Fruit fly (Drosophila melanogaster) whole organism, embryonic: ENCODE results near the gene CG5986.

ENCODE experiments used
- ATbp ChIP-seq: fragments of 200-800 bp; sonication (Bioruptor generic); optimal IDR thresholded peaks from 2 replicates; lab custom pipeline; 2017; ENCODE audit warnings: missing biosample characterization, mild to moderate bottlenecking, missing genetic modification characterization, missing genetic modification reagents
- CG10321 ChIP-seq: fragments of 200-800 bp; sonication (Bioruptor generic); IDR thresholded peaks from 2 replicates; pipeline ENCODE4 v1.3.6; 2022; ENCODE audit warnings: missing biosample characterization, missing genetic modification characterization
- CG10431 ChIP-seq: fragments of 200-800 bp; sonication (Bioruptor generic); optimal IDR thresholded peaks from 3 replicates; lab custom pipeline; 2018; ENCODE audit warnings: missing biosample characterization, mild to moderate bottlenecking, missing genetic modification characterization
- CG10979 ChIP-seq: fragments of 200-800 bp; sonication (Bioruptor generic); optimal IDR thresholded peaks from 2 replicates; lab custom pipeline; 2018; ENCODE audit warnings: missing biosample characterization, mild to moderate bottlenecking, missing genetic modification characterization, moderate library complexity
- CG11723 ChIP-seq: fragments of 200-800 bp; sonication (Bioruptor generic); optimal IDR thresholded peaks from 2 replicates; lab custom pipeline; 2017; ENCODE audit warnings: missing biosample characterization, mild to moderate bottlenecking, missing genetic modification characterization
- CG12219 ChIP-seq: fragments of 200-800 bp; sonication (Bioruptor generic); optimal IDR thresholded peaks from 3 replicates; lab custom pipeline; 2018; ENCODE audit warnings: missing biosample characterization, mild to moderate bottlenecking, missing genetic modification characterization
- CG1233 ChIP-seq: fragments of 200-800 bp; sonication (Bioruptor generic); optimal IDR thresholded peaks from 4 replicates; lab custom pipeline; 2018; ENCODE audit warnings: missing biosample characterization, mild to moderate bottlenecking, missing genetic modification characterization
- CG13123 ChIP-seq: fragments of 200-800 bp; sonication (Bioruptor generic); optimal IDR thresholded peaks from 2 replicates; lab custom pipeline; 2016; ENCODE audit warnings: missing biosample characterization, missing genetic modification characterization
- CG14014 ChIP-seq: fragments of 200-800 bp; sonication (Bioruptor generic); IDR thresholded peaks from 2 replicates; pipeline ENCODE4 v1.3.6; 2022; ENCODE audit warnings: missing biosample characterization, missing genetic modification characterization
- CG14667 ChIP-seq: fragments of 200-800 bp; sonication (Bioruptor generic); IDR thresholded peaks from 2 replicates; pipeline ENCODE4 v1.3.6; 2022; ENCODE audit warnings: missing biosample characterization, missing genetic modification characterization
- CG1529 ChIP-seq: fragments of 200-800 bp; sonication (Bioruptor generic); optimal IDR thresholded peaks from 3 replicates; lab custom pipeline; 2018; ENCODE audit warnings: missing biosample characterization, missing genetic modification characterization
- CG16779 ChIP-seq: fragments of 200-800 bp; sonication (Bioruptor generic); IDR thresholded peaks from 2 replicates; pipeline ENCODE4 v1.3.6; 2022; ENCODE audit warnings: missing biosample characterization, missing genetic modification characterization
- CG16815 ChIP-seq: fragments of 200-800 bp; sonication (Bioruptor generic); optimal IDR thresholded peaks from 3 replicates; lab custom pipeline; 2017; ENCODE audit warnings: missing biosample characterization, mild to moderate bottlenecking, missing genetic modification characterization
- CG18619 ChIP-seq: fragments of 200-800 bp; sonication (Bioruptor generic); optimal IDR thresholded peaks from 3 replicates; lab custom pipeline; 2017; ENCODE audit warnings: missing biosample characterization, mild to moderate bottlenecking, missing genetic modification characterization
- CG31224 ChIP-seq: fragments of 200-800 bp; sonication (Bioruptor generic); IDR thresholded peaks from 2 replicates; pipeline ENCODE4 v1.3.6; 2022; ENCODE audit warnings: missing biosample characterization, missing genetic modification characterization
- CG42726 ChIP-seq: fragments of 200-800 bp; sonication (Bioruptor generic); IDR thresholded peaks from 2 replicates; pipeline ENCODE4 v1.3.6; 2022; ENCODE audit warnings: missing biosample characterization, missing genetic modification characterization; ENCODE audit not compliant: partially characterized antibody
- CG4404 ChIP-seq: fragments of 200-800 bp; sonication (Bioruptor generic); IDR thresholded peaks from 2 replicates; pipeline ENCODE4 v1.3.6; 2022; ENCODE audit warnings: missing biosample characterization, missing genetic modification characterization
- CG6175 ChIP-seq: fragments of 200-800 bp; sonication (Bioruptor generic); IDR thresholded peaks from 3 replicates; pipeline ENCODE4 v1.3.6; 2022; ENCODE audit warnings: missing biosample characterization, missing genetic modification characterization
- CG7271 ChIP-seq: fragments of 200-800 bp; sonication (Bioruptor generic); optimal IDR thresholded peaks from 2 replicates; lab custom pipeline; 2018; ENCODE audit warnings: missing biosample characterization, mild to moderate bottlenecking, missing genetic modification characterization, moderate library complexity
- CG8290 ChIP-seq, 3 experiments: fragments of 200-800 bp; sonication (Bioruptor generic); optimal IDR thresholded peaks; 2 replicates each; lab custom pipeline; 2016 to 2019; ENCODE audit warnings: missing biosample characterization in 3 of 3, missing genetic modification characterization in 3 of 3, mild to moderate bottlenecking in 2 of 3, moderate library complexity in 1 of 3
- CG9876 ChIP-seq: fragments of 200-800 bp; sonication (Bioruptor generic); optimal IDR thresholded peaks from 2 replicates; lab custom pipeline; 2016; ENCODE audit warnings: missing biosample characterization, missing genetic modification characterization
- Dip2 ChIP-seq: fragments of 200-800 bp; sonication (Bioruptor generic); IDR thresholded peaks from 2 replicates; pipeline ENCODE4 v1.3.6; 2022; ENCODE audit warnings: missing biosample characterization, missing genetic modification characterization
- Ets97D ChIP-seq: fragments of 200-800 bp; sonication (Bioruptor generic); optimal IDR thresholded peaks from 3 replicates; lab custom pipeline; 2016; ENCODE audit warnings: missing biosample characterization, missing genetic modification characterization
- HLH3B ChIP-seq: fragments of 200-800 bp; sonication (Bioruptor generic); IDR thresholded peaks from 2 replicates; pipeline ENCODE4 v1.3.6; 2022; ENCODE audit warnings: missing biosample characterization, missing genetic modification characterization
- HLH54F ChIP-seq: fragments of 200-800 bp; sonication (Bioruptor generic); optimal IDR thresholded peaks from 3 replicates; lab custom pipeline; 2016; ENCODE audit warnings: missing biosample characterization, missing genetic modification characterization
- Hey ChIP-seq: fragments of 200-800 bp; sonication (Bioruptor generic); optimal IDR thresholded peaks from 3 replicates; lab custom pipeline; 2018; ENCODE audit warnings: missing biosample characterization, mild to moderate bottlenecking, missing genetic modification characterization
- Med ChIP-seq: fragments of 200-800 bp; sonication (Bioruptor generic); peaks from one replicate; lab custom pipeline; 2016; ENCODE audit warnings: missing biosample characterization, missing genetic modification characterization, mild to moderate bottlenecking, inconsistent platforms, moderate library complexity
- Myb ChIP-seq: fragments of 200-800 bp; sonication (Bioruptor generic); optimal IDR thresholded peaks from 2 replicates; lab custom pipeline; 2016; ENCODE audit warnings: missing biosample characterization, missing genetic modification characterization
- Opbp ChIP-seq: fragments of 200-800 bp; sonication (Bioruptor generic); IDR thresholded peaks from 3 replicates; pipeline ENCODE4 v1.3.6; 2022; ENCODE audit warnings: missing biosample characterization, missing genetic modification characterization; ENCODE audit not compliant: partially characterized antibody
- Rfx ChIP-seq: fragments of 200-800 bp; sonication (Bioruptor generic); IDR thresholded peaks from 2 replicates; pipeline ENCODE4 v1.3.6; 2022; ENCODE audit warnings: missing biosample characterization, missing genetic modification characterization
- Scr ChIP-seq: fragments of 200-800 bp; sonication (Bioruptor generic); IDR thresholded peaks from 2 replicates; pipeline ENCODE4 v1.3.6; 2022; ENCODE audit warnings: missing biosample characterization, missing genetic modification characterization; ENCODE audit not compliant: partially characterized antibody
- Sin3A ChIP-seq: fragments of >200 bp; optimal IDR thresholded peaks from 2 replicates; lab custom pipeline; 2018
- Vsx1 ChIP-seq: fragments of 200-800 bp; sonication (Bioruptor generic); optimal IDR thresholded peaks from 2 replicates; lab custom pipeline; 2017; ENCODE audit warnings: missing biosample characterization, mild to moderate bottlenecking, missing genetic modification characterization, missing genetic modification reagents
- ab ChIP-seq: fragments of 200-800 bp; sonication (Bioruptor generic); optimal IDR thresholded peaks from 2 replicates; lab custom pipeline; 2016; ENCODE audit warnings: missing biosample characterization, missing genetic modification characterization
- btn ChIP-seq: fragments of 200-800 bp; sonication (Bioruptor generic); optimal IDR thresholded peaks from 2 replicates; lab custom pipeline; 2016; ENCODE audit warnings: missing biosample characterization, missing genetic modification characterization
- chinmo ChIP-seq: fragments of 200-800 bp; sonication (Bioruptor generic); IDR thresholded peaks from 4 replicates; pipeline ENCODE4 v1.3.6; 2022; ENCODE audit warnings: missing biosample characterization, missing genetic modification characterization; ENCODE audit not compliant: partially characterized antibody
- chm ChIP-seq: fragments of 200-800 bp; sonication (Bioruptor generic); IDR thresholded peaks from 2 replicates; pipeline ENCODE4 v1.3.6; 2022; ENCODE audit warnings: missing biosample characterization, missing genetic modification characterization
- insv ChIP-seq, 2 experiments: fragments of 200-800 bp; sonication (Bioruptor generic); optimal IDR thresholded peaks; 3 replicates each; lab custom pipeline; 2016 to 2018; ENCODE audit warnings: missing biosample characterization in 2 of 2, missing genetic modification characterization in 2 of 2
- jigr1 ChIP-seq: fragments of 200-800 bp; sonication (Bioruptor generic); IDR thresholded peaks from 3 replicates; pipeline ENCODE4 v1.3.6; 2022; ENCODE audit warnings: missing biosample characterization, missing genetic modification characterization
- knrl ChIP-seq: fragments of 200-800 bp; sonication (Bioruptor generic); IDR thresholded peaks from 3 replicates; pipeline ENCODE4 v1.3.6; 2022; ENCODE audit warnings: missing biosample characterization, missing genetic modification characterization; ENCODE audit not compliant: partially characterized antibody
- otp ChIP-seq: fragments of 200-800 bp; sonication (Bioruptor generic); IDR thresholded peaks from 3 replicates; pipeline ENCODE4, ENCODE4 v1.3.6; 2022; ENCODE audit warnings: missing biosample characterization, missing genetic modification characterization
- pb ChIP-seq: fragments of 200-800 bp; sonication (Bioruptor generic); optimal IDR thresholded peaks from 3 replicates; lab custom pipeline; 2016; ENCODE audit warnings: missing biosample characterization, missing genetic modification characterization
- pnt ChIP-seq: fragments of 200-800 bp; sonication (Bioruptor generic); optimal IDR thresholded peaks from 3 replicates; lab custom pipeline; 2016; ENCODE audit warnings: missing biosample characterization, missing genetic modification characterization
- sens-2 ChIP-seq: fragments of 200-800 bp; sonication (Bioruptor generic); IDR thresholded peaks from 2 replicates; pipeline ENCODE4 v1.3.6; 2022; ENCODE audit warnings: missing biosample characterization, missing genetic modification characterization
- shn ChIP-seq: fragments of 200-800 bp; sonication (Bioruptor generic); optimal IDR thresholded peaks from 3 replicates; lab custom pipeline; 2016; ENCODE audit warnings: missing biosample characterization, missing genetic modification characterization
- sqz ChIP-seq: fragments of 200-800 bp; sonication (Bioruptor generic); optimal IDR thresholded peaks from 3 replicates; lab custom pipeline; 2018; ENCODE audit warnings: missing biosample characterization, mild to moderate bottlenecking, missing genetic modification characterization
- sug ChIP-seq: fragments of 200-800 bp; optimal IDR thresholded peaks from 2 replicates; lab custom pipeline; 2019; ENCODE audit warnings: missing biosample characterization, mild to moderate bottlenecking, missing genetic modification characterization, moderate library complexity
- z ChIP-seq: fragments of 200-800 bp; sonication (Bioruptor generic); IDR thresholded peaks from 3 replicates; pipeline ENCODE4 v1.3.6; 2022; ENCODE audit warnings: missing biosample characterization, missing genetic modification characterization
- zen2 ChIP-seq: fragments of 200-800 bp; sonication (Bioruptor generic); IDR thresholded peaks from 3 replicates; pipeline ENCODE4 v1.3.6; 2022; ENCODE audit warnings: missing biosample characterization, missing genetic modification characterization; ENCODE audit not compliant: partially characterized antibody

Gene CG5986

DNA sequence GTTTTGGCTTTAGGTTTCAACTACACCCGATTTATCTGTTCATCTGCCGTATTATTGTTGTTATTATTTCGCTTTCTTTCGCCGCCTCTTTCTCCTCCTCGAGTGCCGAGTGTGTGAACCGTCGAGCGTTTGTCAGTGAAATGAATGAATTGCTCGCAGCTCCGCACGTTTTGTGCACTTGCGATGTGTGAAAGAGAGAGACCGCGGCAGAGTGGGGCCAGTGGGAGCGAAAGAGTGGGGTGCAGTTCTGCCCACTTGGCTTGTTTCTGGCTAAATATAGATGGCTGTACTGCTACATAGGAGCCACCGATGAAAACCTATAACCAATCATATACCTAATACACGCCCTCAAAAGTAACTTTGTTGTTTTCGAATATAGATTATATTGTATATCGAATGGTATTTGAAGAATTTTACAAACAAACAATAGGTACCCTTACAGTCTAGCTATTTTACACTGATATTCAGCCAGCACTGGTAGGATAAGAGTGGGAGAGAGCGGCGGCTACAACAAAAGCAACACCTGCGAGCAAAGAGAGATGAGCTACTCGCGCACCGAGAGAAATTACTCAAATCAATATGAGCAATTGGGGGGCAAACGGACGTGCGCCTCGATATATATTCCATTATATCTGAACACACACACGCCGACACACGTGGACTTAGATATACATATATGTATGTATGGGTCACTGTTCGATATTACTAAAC is 41.0 kb upstream of the CG5986 start (continued):
- TF ChIP-seq chinmo (GFP tag; lab: Robert Waterston, UW) (0 out of 4 replicates have a peak, but pooled peaks have one; percentile 34), otp (GFP tag; lab: Robert Waterston, UW) (0 out of 3 replicates have a peak, but pooled peaks have one; percentile 22), CG7271 (no peak), Vsx1 (no peak), sqz (GFP tag; lab: Kevin White, UChicago) (no peak), CG16779 (GFP tag; lab: Robert Waterston, UW) (0 out of 2 replicates have a peak, but pooled peaks have one; percentile 35), zen2 (no peak), CG14014 (GFP tag; lab: Robert Waterston, UW) (0 out of 2 replicates have a peak, but pooled peaks have one; percentile 17), Ets97D (GFP tag; lab: Kevin White, UChicago) (no peak), Dip2 (no peak), pnt (GFP tag; lab: Kevin White, UChicago) (no peak), CG12219 (GFP tag; lab: Kevin White, UChicago) (no peak), Med (peak; percentile 72), jigr1 (GFP tag; lab: Robert Waterston, UW) (no peak), z (GFP tag; lab: Robert Waterston, UW) (peak; percentile 56; the same call in 1 of the 3 replicates), CG8290 (GFP tag; optimal IDR thresholded peaks at IDR 0.05; lab: Kevin White, UChicago) (no peak), CG8290 (tag; optimal IDR thresholded peaks at IDR 0.05; lab: Kevin White, UChicago) (peak in 1 of 2 experiments; percentile 0), chm (no peak; the same call in 1 of the 2 replicates), HLH3B (GFP tag; lab: Robert Waterston, UW) (no peak), CG31224 (GFP tag; lab: Robert Waterston, UW) (no peak), sens-2 (peak; percentile 33; the same call in 1 of the 2 replicates), ab (GFP tag; lab: Kevin White, UChicago) (no peak), CG4404 (GFP tag; lab: Robert Waterston, UW) (no peak), Myb (GFP tag; lab: Kevin White, UChicago) (no peak), CG1233 (GFP tag; lab: Kevin White, UChicago) (no peak), CG16815 (GFP tag; lab: Kevin White, UChicago) (no peak), CG13123 (GFP tag; lab: Kevin White, UChicago) (no peak), Sin3A (no peak), CG11723 (GFP tag; lab: Kevin White, UChicago) (no peak), pb (no peak), knrl (GFP tag; lab: Robert Waterston, UW) (0 out of 3 replicates have a peak, but pooled peaks have one; percentile 33), CG10431 (GFP tag; lab: Kevin White, UChicago) (no peak), HLH54F (GFP tag; lab: Kevin White, UChicago) (no peak), sug (tag; lab: Kevin White, UChicago) (peak; percentile 19), CG42726 (GFP tag; lab: Robert Waterston, UW) (0 out of 2 replicates have a peak, but pooled peaks have one; percentile 30), insv (GFP tag; optimal IDR thresholded peaks at IDR 0.05; lab: Kevin White, UChicago) (no peak), CG10979 (tag; lab: Kevin White, UChicago) (peak; percentile 8), btn (GFP tag; lab: Kevin White, UChicago) (no peak), CG10321 (no peak), shn (GFP tag; lab: Kevin White, UChicago) (no peak), CG18619 (GFP tag; lab: Kevin White, UChicago) (no peak), CG6175 (GFP tag; lab: Robert Waterston, UW) (no peak), Scr (GFP tag; lab: Robert Waterston, UW) (no peak), Opbp (0 out of 3 replicates have a peak, but pooled peaks have one; percentile 16), ATbp (no peak), CG14667 (GFP tag; lab: Robert Waterston, UW) (0 out of 2 replicates have a peak, but pooled peaks have one; percentile 18), CG1529 (no peak), CG9876 (GFP tag; lab: Kevin White, UChicago) (no peak), Rfx (GFP tag; lab: Robert Waterston, UW) (peak; percentile 47), Hey (tag; lab: Kevin White, UChicago) (peak; percentile 83)
